Fruit fly (Drosophila melanogaster) whole organism, wandering third instar larva: ENCODE results near the gene Tlk.
A peak's percentile ranks its signal among the peaks of the same experiment; 100 is the strongest.

Experiments used
- Abd-B ChIP-seq: fragments of >200 bp; optimal IDR thresholded peaks from 2 replicates; lab custom pipeline; 2017; ENCODE audit warnings: missing biosample characterization, missing genetic modification characterization
- CG32264 ChIP-seq: fragments of 200-800 bp; sonication (Bioruptor generic); optimal IDR thresholded peaks from 2 replicates; lab custom pipeline; 2016; ENCODE audit warnings: missing biosample characterization, missing genetic modification characterization
- CG9705 ChIP-seq: fragments of 200-800 bp; sonication (Bioruptor generic); optimal IDR thresholded peaks from 2 replicates; lab custom pipeline; 2018; ENCODE audit warnings: missing biosample characterization, mild to moderate bottlenecking, missing genetic modification characterization
- CrebA ChIP-seq: fragments of 200-800 bp; sonication (Bioruptor generic); optimal IDR thresholded peaks from 2 replicates; lab custom pipeline; 2016; ENCODE audit warnings: missing biosample characterization, mild to moderate bottlenecking, missing genetic modification characterization, borderline replicate concordance
- Dfd ChIP-seq: fragments of >200 bp; optimal IDR thresholded peaks from 2 replicates; lab custom pipeline; 2017; ENCODE audit warnings: missing biosample characterization, missing genetic modification characterization
- Dif ChIP-seq: fragments of 200-275, 200-300 bp; sonication (Bioruptor generic); optimal IDR thresholded peaks from 2 replicates; lab custom pipeline; 2018; ENCODE audit warnings: missing biosample characterization, missing genetic modification characterization; ENCODE audit not compliant: partially characterized antibody
- GATAd ChIP-seq: sonication (Bioruptor generic); optimal IDR thresholded peaks from 2 replicates; lab custom pipeline; 2016; ENCODE audit warnings: missing biosample characterization, missing genetic modification characterization
- HLH106 ChIP-seq: fragments of 200-800 bp; optimal IDR thresholded peaks from 3 replicates; lab custom pipeline; 2019; ENCODE audit warnings: missing biosample characterization, mild to moderate bottlenecking, missing genetic modification characterization, moderate library complexity
- Hnf4 ChIP-seq: fragments of 200-800 bp; sonication (Bioruptor generic); optimal IDR thresholded peaks from 2 replicates; lab custom pipeline; 2016; ENCODE audit warnings: missing biosample characterization, mild to moderate bottlenecking, missing genetic modification characterization
- Hr78 ChIP-seq: fragments of >200 bp; optimal IDR thresholded peaks from 2 replicates; lab custom pipeline; 2017; ENCODE audit warnings: missing biosample characterization, missing genetic modification characterization
- Hr83 ChIP-seq: fragments of 200-300 bp; sonication (Bioruptor generic); optimal IDR thresholded peaks from 2 replicates; lab custom pipeline; 2016; ENCODE audit warnings: missing biosample characterization, mild to moderate bottlenecking, missing genetic modification characterization, moderate library complexity; ENCODE audit not compliant: poor library complexity, severe bottlenecking
- Jra ChIP-seq: sonication (Bioruptor generic); optimal IDR thresholded peaks from 2 replicates; lab custom pipeline; 2016; ENCODE audit warnings: missing biosample characterization, missing genetic modification characterization
- Mio ChIP-seq: sonication (Bioruptor generic); optimal IDR thresholded peaks from 2 replicates; lab custom pipeline; 2016; ENCODE audit warnings: missing biosample characterization, missing genetic modification characterization
- Myc ChIP-seq: fragments of >200 bp; optimal IDR thresholded peaks from 2 replicates; lab custom pipeline; 2017
- N ChIP-seq: fragments of >200 bp; optimal IDR thresholded peaks from 2 replicates; lab custom pipeline; 2018; ENCODE audit warnings: missing biosample characterization, missing external identifiers, missing genetic modification characterization
- OdsH ChIP-seq: fragments of 200-800 bp; sonication (Bioruptor generic); optimal IDR thresholded peaks from 2 replicates; lab custom pipeline; 2016; ENCODE audit warnings: missing biosample characterization, mild to moderate bottlenecking, missing genetic modification characterization
- Rel ChIP-seq, 2 experiments: fragments of 200-800 bp; sonication (Bioruptor generic) in 1 of 2; optimal IDR thresholded peaks; 2 replicates in 1 of 2; 3 replicates in 1 of 2; lab custom pipeline; 2016 to 2019; ENCODE audit warnings: mild to moderate bottlenecking in 2 of 2, missing biosample characterization in 2 of 2, missing genetic modification characterization in 2 of 2, moderate library complexity in 1 of 2
- Sp1 ChIP-seq: fragments of 200-800 bp; sonication (Bioruptor generic); optimal IDR thresholded peaks from 3 replicates; lab custom pipeline; 2019; ENCODE audit warnings: missing biosample characterization, mild to moderate bottlenecking, missing genetic modification characterization, moderate library complexity
- Vsx2 ChIP-seq: fragments of 200-300, 225-300 bp; sonication (Bioruptor generic); optimal IDR thresholded peaks from 2 replicates; lab custom pipeline; 2018; ENCODE audit warnings: missing biosample characterization, missing genetic modification characterization; ENCODE audit not compliant: partially characterized antibody
- br ChIP-seq: fragments of 200-800 bp; sonication (Bioruptor generic); optimal IDR thresholded peaks from 2 replicates; lab custom pipeline; 2016; ENCODE audit warnings: missing biosample characterization, missing genetic modification characterization
- brk ChIP-seq: fragments of 200-800 bp; sonication (Bioruptor generic); optimal IDR thresholded peaks from 2 replicates; lab custom pipeline; 2016; ENCODE audit warnings: missing biosample characterization, mild to moderate bottlenecking, missing genetic modification characterization
- dl ChIP-seq, 2 experiments: fragments of 175-275, 200-275 bp in 1 of 2; fragments of 200-275 bp in 1 of 2; sonication (Bioruptor generic); optimal IDR thresholded peaks; lab custom pipeline; 2018; ENCODE audit warnings: mild to moderate bottlenecking in 2 of 2, missing biosample characterization in 2 of 2, missing genetic modification characterization in 2 of 2, moderate library complexity in 2 of 2; ENCODE audit not compliant: partially characterized antibody in 2 of 2, insufficient read depth in 1 of 2
- dmrt93B ChIP-seq: fragments of 200-800 bp; sonication (Bioruptor generic); optimal IDR thresholded peaks from 2 replicates; lab custom pipeline; 2018; ENCODE audit warnings: missing biosample characterization, mild to moderate bottlenecking, missing genetic modification characterization
- dsf ChIP-seq: sonication (Bioruptor generic); optimal IDR thresholded peaks from 2 replicates; lab custom pipeline; 2016; ENCODE audit warnings: missing biosample characterization, missing genetic modification characterization, borderline replicate concordance
- ey ChIP-seq: fragments of 200-800 bp; sonication (Bioruptor generic); optimal IDR thresholded peaks from 2 replicates; lab custom pipeline; 2016; ENCODE audit warnings: missing biosample characterization, missing genetic modification characterization
- foxo ChIP-seq, 2 experiments: fragments of 200-800 bp; sonication (Bioruptor generic); optimal IDR thresholded peaks; 2 replicates in 1 of 2; 3 replicates in 1 of 2; lab custom pipeline; 2016 to 2017; ENCODE audit warnings: missing biosample characterization in 2 of 2, missing genetic modification characterization in 2 of 2
- fru ChIP-seq: fragments of 200-800 bp; sonication (Bioruptor generic); optimal IDR thresholded peaks from 3 replicates; lab custom pipeline; 2016; ENCODE audit warnings: missing biosample characterization, mild to moderate bottlenecking, missing genetic modification characterization
- h ChIP-seq: fragments of 200-800 bp; sonication (Bioruptor generic); optimal IDR thresholded peaks from 3 replicates; lab custom pipeline; 2016; ENCODE audit warnings: missing biosample characterization, mild to moderate bottlenecking, missing genetic modification characterization
- jim ChIP-seq: fragments of 175-275, 200-325 bp; sonication (Bioruptor generic); optimal IDR thresholded peaks from 2 replicates; lab custom pipeline; 2016; ENCODE audit warnings: missing biosample characterization, mild to moderate bottlenecking, missing genetic modification characterization
- lola ChIP-seq: fragments of >200 bp; optimal IDR thresholded peaks from 2 replicates; lab custom pipeline; 2017; ENCODE audit warnings: missing biosample characterization, missing genetic modification characterization
- pan ChIP-seq: fragments of >200 bp; optimal IDR thresholded peaks from 2 replicates; lab custom pipeline; 2017
- psq ChIP-seq: fragments of 200-800 bp; sonication (Bioruptor generic); optimal IDR thresholded peaks from 3 replicates; lab custom pipeline; 2017; ENCODE audit warnings: missing biosample characterization, mild to moderate bottlenecking, missing genetic modification characterization, moderate library complexity
- rgr ChIP-seq: fragments of 200-800 bp; sonication (Bioruptor generic); optimal IDR thresholded peaks from 3 replicates; lab custom pipeline; 2016; ENCODE audit warnings: missing biosample characterization, mild to moderate bottlenecking, missing genetic modification characterization
- sage ChIP-seq: fragments of 200-800 bp; sonication (Bioruptor generic); optimal IDR thresholded peaks from 2 replicates; lab custom pipeline; 2016; ENCODE audit warnings: missing biosample characterization, mild to moderate bottlenecking, missing genetic modification characterization
- sv ChIP-seq: fragments of 200-800 bp; sonication (Bioruptor generic); optimal IDR thresholded peaks from 3 replicates; lab custom pipeline; 2016; ENCODE audit warnings: missing biosample characterization, missing genetic modification characterization
- tai ChIP-seq: sonication (Bioruptor generic); optimal IDR thresholded peaks from 2 replicates; lab custom pipeline; 2016; ENCODE audit warnings: missing biosample characterization, missing genetic modification characterization
- usp ChIP-seq: fragments of >200 bp; optimal IDR thresholded peaks from 2 replicates; lab custom pipeline; 2017; ENCODE audit warnings: missing biosample characterization, missing genetic modification characterization
- woc ChIP-seq: sonication (Bioruptor generic); optimal IDR thresholded peaks from 2 replicates; lab custom pipeline; 2016; ENCODE audit warnings: missing biosample characterization, mild to moderate bottlenecking, missing genetic modification characterization

Tlk gene

dm6 chrX:3743005-3743890 is 23.4 kb downstream of the Tlk start:
- TF ChIP-seq ey (GFP tag; lab: Kevin White, UChicago) (peak; percentile 92), Hr83 (peak; percentile 17), Myc (lab: Kevin White, UChicago) (no peak), jim (GFP tag; lab: Kevin White, UChicago) (no peak), Vsx2 (peak; percentile 11), dsf (peak; percentile 28), dmrt93B (GFP tag; lab: Kevin White, UChicago) (peak; percentile 79), sage (peak; percentile 39), woc (GFP tag; lab: Kevin White, UChicago) (peak; percentile 97), Sp1 (GFP tag; lab: Kevin White, UChicago) (peak; percentile 85), foxo (GFP tag; optimal IDR thresholded peaks at IDR 0.05; lab: Kevin White, UChicago) (peak in 1 of 2 experiments; percentile 91), Jra (GFP tag; lab: Kevin White, UChicago) (peak; percentile 53), Rel (GFP tag; optimal IDR thresholded peaks at IDR 0.05; lab: Kevin White, UChicago) (no peak), Rel (tag; optimal IDR thresholded peaks at IDR 0.05; lab: Kevin White, UChicago) (peak; percentile 86), Hr78 (GFP tag; lab: Kevin White, UChicago) (no peak), tai (GFP tag; lab: Kevin White, UChicago) (peak; percentile 79), dl (GFP tag; optimal IDR thresholded peaks at IDR 0.05; lab: Kevin White, UChicago; ENCODE audit: insufficient read depth in 1 of 2, partially characterized antibody in 2 of 2) (no peak), sv (GFP tag; lab: Kevin White, UChicago) (peak; percentile 13), brk (GFP tag; lab: Kevin White, UChicago) (peak; percentile 81), HLH106 (tag; lab: Kevin White, UChicago) (peak; percentile 92), OdsH (GFP tag; lab: Kevin White, UChicago) (peak; percentile 86), Dfd (GFP tag; lab: Kevin White, UChicago) (no peak), CG9705 (peak; percentile 62), N (GFP tag; lab: Kevin White, UChicago) (peak; percentile 6), CrebA (GFP tag; lab: Kevin White, UChicago) (peak; percentile 3), fru (GFP tag; lab: Kevin White, UChicago) (peak; percentile 93), Dif (GFP tag; lab: Kevin White, UChicago) (peak; percentile 18), rgr (GFP tag; lab: Kevin White, UChicago) (peak; percentile 84), Hnf4 (GFP tag; lab: Kevin White, UChicago) (peak; percentile 71), h (GFP tag; lab: Kevin White, UChicago) (peak; percentile 85), GATAd (GFP tag; lab: Kevin White, UChicago) (no peak), usp (GFP tag; lab: Kevin White, UChicago) (no peak), psq (GFP tag; lab: Kevin White, UChicago) (peak; percentile 63), Abd-B (no peak), CG32264 (GFP tag; lab: Kevin White, UChicago) (peak; percentile 84), Mio (no peak), lola (GFP tag; lab: Kevin White, UChicago) (no peak), pan (lab: Kevin White, UChicago) (peak; percentile 54), br (GFP tag; lab: Kevin White, UChicago) (peak; percentile 84)
- TF ChIP-seq, all 38 proteins: peak for 28

dm6 chrX:3743891-3744491 is 24.2 kb downstream of the Tlk start:
- TF ChIP-seq Rel (GFP tag; optimal IDR thresholded peaks at IDR 0.05; lab: Kevin White, UChicago) (no peak), Rel (tag; optimal IDR thresholded peaks at IDR 0.05; lab: Kevin White, UChicago) (no peak), CG9705 (no peak), CrebA (GFP tag; lab: Kevin White, UChicago) (peak; percentile 9), Hnf4 (GFP tag; lab: Kevin White, UChicago) (no peak), foxo (GFP tag; optimal IDR thresholded peaks at IDR 0.05; lab: Kevin White, UChicago) (peak in 1 of 2 experiments; percentile 78), Dfd (GFP tag; lab: Kevin White, UChicago) (no peak), rgr (GFP tag; lab: Kevin White, UChicago) (peak; percentile 50), usp (GFP tag; lab: Kevin White, UChicago) (no peak), Hr83 (peak; percentile 94), br (GFP tag; lab: Kevin White, UChicago) (no peak), N (GFP tag; lab: Kevin White, UChicago) (no peak), sage (no peak), pan (lab: Kevin White, UChicago) (no peak), OdsH (GFP tag; lab: Kevin White, UChicago) (peak; percentile 84), lola (GFP tag; lab: Kevin White, UChicago) (no peak), Abd-B (no peak), dl (GFP tag; optimal IDR thresholded peaks at IDR 0.05; lab: Kevin White, UChicago; ENCODE audit: insufficient read depth in 1 of 2, partially characterized antibody in 2 of 2) (no peak), fru (GFP tag; lab: Kevin White, UChicago) (peak; percentile 66), tai (GFP tag; lab: Kevin White, UChicago) (no peak), Mio (no peak), Hr78 (GFP tag; lab: Kevin White, UChicago) (no peak), psq (GFP tag; lab: Kevin White, UChicago) (peak; percentile 97), sv (GFP tag; lab: Kevin White, UChicago) (peak; percentile 80), ey (GFP tag; lab: Kevin White, UChicago) (peak; percentile 53), Myc (lab: Kevin White, UChicago) (no peak), CG32264 (GFP tag; lab: Kevin White, UChicago) (no peak), HLH106 (tag; lab: Kevin White, UChicago) (peak; percentile 86), Vsx2 (peak; percentile 96), woc (GFP tag; lab: Kevin White, UChicago) (no peak), h (GFP tag; lab: Kevin White, UChicago) (no peak), brk (GFP tag; lab: Kevin White, UChicago) (peak; percentile 12), GATAd (GFP tag; lab: Kevin White, UChicago) (peak; percentile 2), Dif (GFP tag; lab: Kevin White, UChicago) (peak; percentile 56), dmrt93B (GFP tag; lab: Kevin White, UChicago) (peak; percentile 85), jim (GFP tag; lab: Kevin White, UChicago) (peak; percentile 18)
